Worm (Caenorhabditis elegans) whole organism, L4 larva: ENCODE measurements around the gene ecps-1.
A peak's percentile ranks its signal among the peaks of the same experiment; 100 is the strongest.

Source experiments
- ama-1 ChIP-seq: fragments of 150-350 bp; optimal IDR thresholded peaks from 2 replicates; lab custom pipeline; 2014; ENCODE audit warnings: inconsistent platforms, mixed read lengths
- ceh-82 ChIP-seq: sonication (generic microtip); optimal IDR thresholded peaks from 2 replicates; lab custom pipeline; 2017; ENCODE audit warnings: missing biosample characterization, missing genetic modification characterization
- lin-39 ChIP-seq: fragments of 150-350 bp; optimal IDR thresholded peaks from 2 replicates; lab custom pipeline; 2014; ENCODE audit warnings: missing biosample characterization, missing genetic modification reagents, missing genetic modification characterization
- lsy-2 ChIP-seq, 2 experiments: fragments of 150-350 bp in 1 of 2; sonication (generic microtip) in 1 of 2; optimal IDR thresholded peaks; 2 replicates each; lab custom pipeline; 2014 to 2017; ENCODE audit warnings: missing biosample characterization in 2 of 2, missing genetic modification characterization in 2 of 2
- mdl-1 ChIP-seq, 2 experiments: fragments of 150-350 bp in 1 of 2; sonication (generic microtip) in 1 of 2; optimal IDR thresholded peaks; 2 replicates each; lab custom pipeline; 2014 to 2017; ENCODE audit warnings: missing biosample characterization in 2 of 2, missing genetic modification characterization in 2 of 2
- snpc-4 ChIP-seq: fragments of 150-350 bp; optimal IDR thresholded peaks from 2 replicates; lab custom pipeline; 2014; ENCODE audit warnings: missing biosample characterization, missing genetic modification characterization

ce11 chrIII:10460427-10461163, at the start of gene ecps-1:
- TF ChIP-seq lsy-2 (tag; optimal IDR thresholded peaks at IDR 0.05; lab: Kevin White, UChicago) (peak; percentile 55 to 94), snpc-4 (tag; lab: Kevin White, UChicago) (no peak), ama-1 (no peak), ceh-82 (tag; lab: Kevin White, UChicago) (no peak), mdl-1 (tag; optimal IDR thresholded peaks at IDR 0.05; lab: Kevin White, UChicago) (peak; percentile 61 to 75), lin-39 (tag; lab: Kevin White, UChicago) (no peak)
